Fruit fly (Drosophila melanogaster) whole organism, embryonic: Measurements from ENCODE around the gene CG13365.

Experiments used
- Adf1 ChIP-seq: fragments of 200-800 bp; sonication (Bioruptor generic); IDR thresholded peaks from 2 replicates; pipeline ENCODE4 v1.3.6; 2022; ENCODE audit warnings: missing biosample characterization, missing genetic modification characterization
- CG10274 ChIP-seq: fragments of 200-800 bp; sonication (Bioruptor generic); optimal IDR thresholded peaks from 3 replicates; lab custom pipeline; 2017; ENCODE audit warnings: missing biosample characterization, mild to moderate bottlenecking, missing genetic modification characterization
- CG10321 ChIP-seq: fragments of 200-800 bp; sonication (Bioruptor generic); IDR thresholded peaks from 2 replicates; pipeline ENCODE4 v1.3.6; 2022; ENCODE audit warnings: missing biosample characterization, missing genetic modification characterization
- CG12219 ChIP-seq: fragments of 200-800 bp; sonication (Bioruptor generic); optimal IDR thresholded peaks from 3 replicates; lab custom pipeline; 2018; ENCODE audit warnings: missing biosample characterization, mild to moderate bottlenecking, missing genetic modification characterization
- CG15696 ChIP-seq: fragments of 200-800 bp; sonication (Bioruptor generic); optimal IDR thresholded peaks from 2 replicates; lab custom pipeline; 2019; ENCODE audit warnings: missing biosample characterization, mild to moderate bottlenecking, missing genetic modification characterization, moderate library complexity
- CG1602 ChIP-seq: fragments of 200-800 bp; sonication (Bioruptor generic); optimal IDR thresholded peaks from 3 replicates; lab custom pipeline; 2016; ENCODE audit warnings: missing biosample characterization, missing genetic modification characterization
- CG1603 ChIP-seq: fragments of 200-800 bp; sonication (Bioruptor generic); optimal IDR thresholded peaks from 2 replicates; lab custom pipeline; 2019; ENCODE audit warnings: missing biosample characterization, mild to moderate bottlenecking, missing genetic modification characterization, moderate library complexity
- CG16863 ChIP-seq: fragments of 200-800 bp; sonication (Bioruptor generic); optimal IDR thresholded peaks from 3 replicates; lab custom pipeline; 2016; ENCODE audit warnings: missing biosample characterization, missing genetic modification characterization
- CG17361 ChIP-seq: fragments of 200-800 bp; sonication (Bioruptor generic); IDR thresholded peaks from 3 replicates; pipeline ENCODE4 v1.3.6; 2022; ENCODE audit warnings: missing biosample characterization, missing genetic modification characterization
- CG18011 ChIP-seq: fragments of 200-800 bp; sonication (Bioruptor generic); optimal IDR thresholded peaks from 2 replicates; lab custom pipeline; 2017; ENCODE audit warnings: missing biosample characterization, missing genetic modification characterization, mild to moderate bottlenecking, moderate library complexity, missing genotype
- CG1832 ChIP-seq: fragments of 200-800 bp; sonication (Bioruptor generic); optimal IDR thresholded peaks from 2 replicates; lab custom pipeline; 2017; ENCODE audit warnings: missing biosample characterization, mild to moderate bottlenecking, missing genetic modification characterization, inconsistent platforms
- CG33213 ChIP-seq: fragments of 200-800 bp; sonication (Bioruptor generic); optimal IDR thresholded peaks from 3 replicates; lab custom pipeline; 2016; ENCODE audit warnings: missing biosample characterization, missing genetic modification characterization
- CG33557 ChIP-seq: fragments of 200-800 bp; sonication (Bioruptor generic); optimal IDR thresholded peaks from 2 replicates; lab custom pipeline; 2019; ENCODE audit warnings: missing biosample characterization, mild to moderate bottlenecking, missing genetic modification characterization, moderate library complexity
- CG6683 ChIP-seq: fragments of 200-800 bp; sonication (Bioruptor generic); optimal IDR thresholded peaks from 2 replicates; lab custom pipeline; 2017; ENCODE audit warnings: missing biosample characterization, mild to moderate bottlenecking, missing genetic modification characterization, missing genetic modification reagents
- CG7928 ChIP-seq: fragments of 200-800 bp; sonication (Bioruptor generic); optimal IDR thresholded peaks from 2 replicates; lab custom pipeline; 2017; ENCODE audit warnings: missing biosample characterization, mild to moderate bottlenecking, missing genetic modification characterization
- CoRest ChIP-seq: fragments of 200-800 bp; sonication (Bioruptor generic); optimal IDR thresholded peaks from 3 replicates; lab custom pipeline; 2018; ENCODE audit warnings: missing biosample characterization, mild to moderate bottlenecking, missing genetic modification characterization, moderate library complexity
- D ChIP-seq, 2 experiments: fragments of 200-800 bp in 1 of 2; fragments of >200 bp in 1 of 2; sonication (Bioruptor generic) in 1 of 2; optimal IDR thresholded peaks; 2 replicates in 1 of 2; 3 replicates in 1 of 2; lab custom pipeline; 2017; ENCODE audit warnings: mild to moderate bottlenecking in 1 of 2, missing biosample characterization in 1 of 2, missing genetic modification characterization in 1 of 2, missing genetic modification reagents in 1 of 2
- Dip2 ChIP-seq: fragments of 200-800 bp; sonication (Bioruptor generic); IDR thresholded peaks from 2 replicates; pipeline ENCODE4 v1.3.6; 2022; ENCODE audit warnings: missing biosample characterization, missing genetic modification characterization
- Hey ChIP-seq: fragments of 200-800 bp; sonication (Bioruptor generic); optimal IDR thresholded peaks from 3 replicates; lab custom pipeline; 2018; ENCODE audit warnings: missing biosample characterization, mild to moderate bottlenecking, missing genetic modification characterization
- Jarid2 ChIP-seq: fragments of 200-800 bp; sonication (Bioruptor generic); optimal IDR thresholded peaks from 3 replicates; lab custom pipeline; 2017; ENCODE audit warnings: mild to moderate bottlenecking, missing biosample characterization, missing genetic modification reagents, missing genetic modification characterization
- MBD-R2 ChIP-seq: fragments of 200-800 bp; sonication (Bioruptor generic); IDR thresholded peaks from 2 replicates; pipeline ENCODE4 v1.3.6; 2022; ENCODE audit warnings: missing biosample characterization, missing genetic modification characterization
- MESR4 ChIP-seq: fragments of 200-800 bp; sonication (Bioruptor generic); optimal IDR thresholded peaks from 2 replicates; lab custom pipeline; 2018; ENCODE audit warnings: missing biosample characterization, mild to moderate bottlenecking, missing genetic modification characterization, moderate library complexity
- Myb ChIP-seq: fragments of 200-800 bp; sonication (Bioruptor generic); optimal IDR thresholded peaks from 2 replicates; lab custom pipeline; 2016; ENCODE audit warnings: missing biosample characterization, missing genetic modification characterization
- Nf-YB ChIP-seq: fragments of 200-800 bp; sonication (Bioruptor generic); optimal IDR thresholded peaks from 3 replicates; lab custom pipeline; 2019; ENCODE audit warnings: missing biosample characterization, mild to moderate bottlenecking, missing genetic modification characterization, moderate library complexity
- Nf-YC ChIP-seq: fragments of 200-800 bp; optimal IDR thresholded peaks from 3 replicates; lab custom pipeline; 2019; ENCODE audit warnings: missing biosample characterization, mild to moderate bottlenecking, missing genetic modification characterization, moderate library complexity
- Sox100B ChIP-seq: fragments of 200-800 bp; sonication (Bioruptor generic); optimal IDR thresholded peaks from 3 replicates; lab custom pipeline; 2018; ENCODE audit warnings: missing biosample characterization, mild to moderate bottlenecking, missing genetic modification characterization
- TFAM ChIP-seq: fragments of 200-800 bp; sonication (Bioruptor generic); optimal IDR thresholded peaks from 2 replicates; lab custom pipeline; 2017; ENCODE audit warnings: missing biosample characterization, missing genetic modification characterization, inconsistent platforms
- cato ChIP-seq: fragments of 200-800 bp; sonication (Bioruptor generic); optimal IDR thresholded peaks from 2 replicates; lab custom pipeline; 2016; ENCODE audit warnings: missing biosample characterization, missing genetic modification characterization, borderline replicate concordance
- jigr1 ChIP-seq: fragments of 200-800 bp; sonication (Bioruptor generic); IDR thresholded peaks from 3 replicates; pipeline ENCODE4 v1.3.6; 2022; ENCODE audit warnings: missing biosample characterization, missing genetic modification characterization
- jumu ChIP-seq: fragments of 200-800 bp; sonication (Bioruptor generic); optimal IDR thresholded peaks from 3 replicates; lab custom pipeline; 2016; ENCODE audit warnings: missing biosample characterization, missing genetic modification characterization
- kni ChIP-seq: fragments of 200-800 bp; sonication (Bioruptor generic); optimal IDR thresholded peaks from 3 replicates; lab custom pipeline; 2017; ENCODE audit warnings: mild to moderate bottlenecking, missing biosample characterization, missing genetic modification reagents, missing genetic modification characterization
- lab ChIP-seq: fragments of 200-800 bp; sonication (Bioruptor generic); optimal IDR thresholded peaks from 3 replicates; lab custom pipeline; 2017; ENCODE audit warnings: missing biosample characterization, missing genetic modification characterization, mild to moderate bottlenecking, moderate library complexity, missing genetic modification reagents
- odd ChIP-seq: fragments of 200-800 bp; sonication (Bioruptor generic); optimal IDR thresholded peaks from 2 replicates; lab custom pipeline; 2017; ENCODE audit warnings: missing biosample characterization, mild to moderate bottlenecking, missing genetic modification characterization
- phol ChIP-seq: fragments of 200-800 bp; sonication (Bioruptor generic); optimal IDR thresholded peaks from 3 replicates; lab custom pipeline; 2018; ENCODE audit warnings: missing biosample characterization, mild to moderate bottlenecking, missing genetic modification characterization, moderate library complexity
- pros ChIP-seq: fragments of 200-800 bp; sonication (Bioruptor generic); optimal IDR thresholded peaks from 3 replicates; lab custom pipeline; 2019; ENCODE audit warnings: missing biosample characterization, mild to moderate bottlenecking, missing genetic modification characterization, moderate library complexity
- sens ChIP-seq: fragments of 200-800 bp; sonication (Bioruptor generic); peaks from one replicate; lab custom pipeline; 2016; ENCODE audit warnings: missing biosample characterization, missing genetic modification characterization
- seq ChIP-seq: fragments of 200-800 bp; sonication (Bioruptor generic); IDR thresholded peaks from 2 replicates; pipeline ENCODE4 v1.3.6; 2022; ENCODE audit warnings: missing biosample characterization, missing genetic modification characterization
- tll ChIP-seq, 2 experiments: fragments of 200-800 bp in 1 of 2; fragments of >200 bp in 1 of 2; sonication (Bioruptor generic) in 1 of 2; optimal IDR thresholded peaks; 2 replicates each; lab custom pipeline; 2017 to 2019; ENCODE audit warnings: missing biosample characterization in 2 of 2, missing genetic modification characterization in 2 of 2, mild to moderate bottlenecking in 1 of 2, moderate library complexity in 1 of 2
- tx ChIP-seq: fragments of 200-800 bp; sonication (Bioruptor generic); optimal IDR thresholded peaks from 2 replicates; lab custom pipeline; 2016; ENCODE audit warnings: missing biosample characterization, missing genetic modification characterization

CG13365 gene

DNA sequence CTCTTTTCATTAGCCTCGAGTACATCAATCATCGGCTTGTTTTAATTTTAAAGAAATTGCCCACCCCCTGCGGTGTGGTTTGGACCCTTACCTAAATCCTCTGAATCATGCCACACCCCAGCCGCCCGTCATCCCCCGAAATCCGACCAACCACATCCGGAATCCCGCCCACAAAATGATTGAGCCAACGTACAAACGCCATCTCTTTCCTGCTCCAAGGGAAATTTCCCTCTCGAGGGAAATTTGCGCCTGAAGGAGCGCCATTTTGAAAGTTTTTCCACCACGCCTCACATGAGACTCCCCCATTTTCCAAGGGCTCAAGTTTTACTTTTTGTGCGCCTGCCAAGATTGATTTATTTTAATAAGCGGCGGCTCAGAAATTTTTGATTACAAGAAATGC is 11.0 kb downstream of the CG13365 start:
- TF ChIP-seq tx, result no peak
- TF ChIP-seq TFAM (GFP tag; lab: Kevin White, UChicago), result no peak
- no peak for TF ChIP-seq CG1602 (GFP tag; lab: Kevin White, UChicago)
- TF ChIP-seq Adf1 (GFP tag; lab: Robert Waterston, UW), result no peak; the same call in 1 of the 2 replicates
- TF ChIP-seq Nf-YB (GFP tag; lab: Kevin White, UChicago), result peak; percentile 93
- TF ChIP-seq cato, result no peak
- TF ChIP-seq CG1832, result peak; percentile 21
- no peak for TF ChIP-seq CG12219 (GFP tag; lab: Kevin White, UChicago)
- no peak for TF ChIP-seq Myb
- TF ChIP-seq CG6683, result no peak
- TF ChIP-seq Jarid2 (GFP tag; lab: Kevin White, UChicago), result no peak
- TF ChIP-seq CG16863, result no peak
- TF ChIP-seq CG10274 (GFP tag; lab: Kevin White, UChicago), result no peak
- TF ChIP-seq odd (GFP tag; lab: Kevin White, UChicago), result no peak
- TF ChIP-seq Dip2 (GFP tag; lab: Robert Waterston, UW), result no peak
- no peak for TF ChIP-seq CG18011 (GFP tag; lab: Kevin White, UChicago)
- TF ChIP-seq phol (tag; lab: Kevin White, UChicago), result peak; percentile 13
- TF ChIP-seq seq (GFP tag; lab: Robert Waterston, UW), result peak; percentile 53; the same call in 1 of the 2 replicates
- TF ChIP-seq Sox100B (GFP tag; lab: Kevin White, UChicago), result no peak
- peak; percentile 75 for TF ChIP-seq CG10321 (GFP tag; lab: Robert Waterston, UW)
- TF ChIP-seq jigr1 (GFP tag; lab: Robert Waterston, UW), result no peak
- TF ChIP-seq Nf-YC (tag; lab: Kevin White, UChicago), result peak; percentile 95
- TF ChIP-seq CG33213 (GFP tag; lab: Kevin White, UChicago), result no peak
- TF ChIP-seq D (optimal IDR thresholded peaks at IDR 0.05; lab: Kevin White, UChicago), result no peak
- TF ChIP-seq D (GFP tag; optimal IDR thresholded peaks at IDR 0.05; lab: Kevin White, UChicago), result no peak
- no peak for TF ChIP-seq MESR4 (GFP tag; lab: Kevin White, UChicago)
- no peak for TF ChIP-seq lab (GFP tag; lab: Kevin White, UChicago)
- TF ChIP-seq CoRest, result no peak
- no peak for TF ChIP-seq CG7928 (GFP tag; lab: Kevin White, UChicago)
- no peak for TF ChIP-seq MBD-R2 (GFP tag; lab: Robert Waterston, UW)
- TF ChIP-seq CG15696 (tag; lab: Kevin White, UChicago), result no peak
- TF ChIP-seq CG17361, result no peak

DNA sequence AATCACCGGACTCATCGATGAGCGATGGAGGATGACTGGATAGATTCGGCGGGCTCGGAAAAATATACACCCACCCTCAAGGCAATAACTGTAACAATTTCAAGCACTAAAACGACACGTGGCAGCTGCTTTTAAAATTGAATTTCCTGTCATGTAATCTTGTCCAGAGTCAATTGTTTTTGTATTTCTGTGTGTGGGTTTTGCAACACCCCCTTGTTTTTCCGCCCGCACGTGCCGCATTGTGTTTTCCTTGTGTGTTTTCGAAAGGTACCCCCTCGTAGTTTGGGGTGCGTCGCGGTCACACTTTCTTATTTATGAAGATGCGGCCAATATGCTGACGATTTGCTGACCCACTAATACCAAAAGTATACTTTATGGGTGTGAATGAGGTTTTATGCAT is 19.0 kb downstream of the CG13365 start:
- TF ChIP-seq D (optimal IDR thresholded peaks at IDR 0.05; lab: Kevin White, UChicago) (no peak), D (GFP tag; optimal IDR thresholded peaks at IDR 0.05; lab: Kevin White, UChicago) (peak; percentile 7), jumu (GFP tag; lab: Kevin White, UChicago) (no peak), tll (GFP tag; optimal IDR thresholded peaks at IDR 0.05; lab: Kevin White, UChicago) (peak in 1 of 2 experiments; percentile 53), CG1603 (tag; lab: Kevin White, UChicago) (no peak), kni (GFP tag; lab: Kevin White, UChicago) (peak; percentile 37), pros (GFP tag; lab: Kevin White, UChicago) (peak; percentile 47), Hey (tag; lab: Kevin White, UChicago) (peak; percentile 96), sens (peak; percentile 23), CG33557 (no peak)
- TF ChIP-seq, all 482 proteins: peak for 6
